Worm (Caenorhabditis elegans) whole organism, early embryonic: Measurements from ENCODE around the gene F32G8.2.

Source experiments
- ets-7 ChIP-seq: sonication (generic microtip); optimal IDR thresholded peaks from 2 replicates; lab custom pipeline; 2016; ENCODE audit warnings: missing genotype, missing genetic modification characterization, missing compliant biosample characterization
- scrt-1 ChIP-seq: fragments of 200-800 bp; sonication (Bioruptor generic); IDR thresholded peaks from 2 replicates; pipeline ENCODE4 v1.3.6; 2022; ENCODE audit warnings: missing genetic modification characterization, missing compliant biosample characterization
- tbx-37 ChIP-seq: fragments of 200-800 bp; sonication (Bioruptor generic); conservative IDR thresholded peaks from 2 replicates; pipeline ENCODE4 v1.3.6; 2022; ENCODE audit warnings: missing genetic modification reagents, missing genetic modification characterization, missing compliant biosample characterization

Gene F32G8.2

DNA sequence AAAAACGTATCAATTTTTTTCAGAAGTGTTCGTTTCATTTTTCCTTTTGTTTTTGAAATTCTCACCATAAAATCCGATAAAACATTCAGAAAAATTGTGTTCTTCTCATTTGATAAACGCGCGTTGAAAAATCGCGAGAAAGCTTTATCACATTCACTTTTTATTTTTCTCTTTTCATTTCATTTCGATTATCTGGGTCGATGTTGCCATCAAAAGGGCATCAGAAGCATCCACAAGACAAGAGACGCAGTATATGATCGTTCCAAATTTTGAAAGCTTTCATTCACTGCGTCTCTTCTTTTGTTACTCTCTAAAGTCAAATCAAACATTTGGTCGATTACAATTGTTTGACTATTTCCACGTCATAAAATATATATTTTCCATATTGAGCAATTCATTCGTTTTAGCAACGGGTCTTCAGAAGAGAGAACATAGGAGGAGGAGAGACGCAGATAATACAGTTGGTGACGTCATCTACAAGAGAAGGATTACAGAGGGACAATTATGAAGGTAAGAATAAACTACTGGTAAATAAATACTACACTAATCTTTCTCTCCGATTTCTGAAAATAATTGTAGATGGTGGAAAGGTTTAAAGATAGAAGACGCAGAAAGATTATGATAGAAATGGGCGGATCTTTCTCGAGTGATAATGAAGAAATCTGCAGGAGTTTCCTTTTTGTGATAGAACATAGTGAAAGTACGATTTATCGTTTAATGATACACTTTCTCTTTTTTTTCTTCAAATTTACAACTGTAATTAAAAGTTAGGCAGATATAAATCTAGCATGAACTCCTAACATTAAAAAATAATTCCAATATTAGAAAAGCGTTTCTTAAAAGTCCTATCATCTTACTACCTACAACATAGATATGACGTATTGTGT is 52.5 kb downstream of the F32G8.2 start, which contains the start of gene H27A22.1:
TSS of gene H27A22.1 (plus strand) at position 505 of the 887 bp plus-strand sequence.
- no peak for TF ChIP-seq tbx-37 (GFP tag; lab: Robert Waterston, UW)
- TF ChIP-seq ets-7 (tag; lab: Kevin White, UChicago), result no peak
- TF ChIP-seq scrt-1 (GFP tag; lab: Robert Waterston, UW), result no peak
